Fruit fly (Drosophila melanogaster) whole organism: ENCODE data around the gene CG12590.

Experiments used
- CG8478 ChIP-seq: fragments of >200 bp; optimal IDR thresholded peaks from 2 replicates; lab custom pipeline; 2018; ENCODE audit warnings: inconsistent platforms
- Dll ChIP-seq: fragments of >200 bp; optimal IDR thresholded peaks from 2 replicates; lab custom pipeline; 2017
- EcR ChIP-seq, 2 experiments: fragments of >200 bp; optimal IDR thresholded peaks; 2 replicates each; lab custom pipeline; 2017; ENCODE audit warnings: missing biosample characterization in 2 of 2, missing genetic modification characterization in 2 of 2, missing genetic modification reagents in 2 of 2
- pan ChIP-seq: fragments of >200 bp; optimal IDR thresholded peaks from 2 replicates; lab custom pipeline; 2017
- psq ChIP-seq: fragments of >200 bp; optimal IDR thresholded peaks from 2 replicates; lab custom pipeline; 2017
- usp ChIP-seq: fragments of >200 bp; optimal IDR thresholded peaks from 2 replicates; lab custom pipeline; 2017; ENCODE audit warnings: missing biosample characterization, missing genetic modification characterization, mixed read lengths

CG12590 gene

DNA sequence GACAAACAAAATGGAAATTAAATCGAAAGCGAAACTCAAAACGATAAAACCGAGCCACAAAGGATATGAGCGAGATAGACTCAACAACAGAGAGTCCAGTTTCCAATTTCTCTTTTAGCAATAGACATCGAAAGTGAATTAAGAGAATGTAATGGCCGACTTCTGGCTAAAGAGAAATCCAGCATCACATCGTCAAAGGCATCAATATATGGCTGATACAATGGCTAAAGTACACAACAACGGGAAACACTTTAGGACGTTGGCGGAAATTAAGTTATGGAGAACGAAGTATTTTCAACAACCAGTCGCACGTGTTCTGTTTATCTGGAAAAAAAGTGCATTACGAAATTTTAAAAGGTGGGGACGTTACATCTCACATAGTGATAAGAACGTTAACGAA, 40.2 kb downstream of the CG12590 start:
- TF ChIP-seq EcR (GFP tag; optimal IDR thresholded peaks at IDR 0.05; lab: Kevin White, UChicago) (no peak), pan (lab: Kevin White, UChicago) (no peak), CG8478 (lab: Kevin White, UChicago) (no peak), psq (lab: Kevin White, UChicago) (no peak), usp (GFP tag; lab: Kevin White, UChicago) (no peak), Dll (no peak)

DNA sequence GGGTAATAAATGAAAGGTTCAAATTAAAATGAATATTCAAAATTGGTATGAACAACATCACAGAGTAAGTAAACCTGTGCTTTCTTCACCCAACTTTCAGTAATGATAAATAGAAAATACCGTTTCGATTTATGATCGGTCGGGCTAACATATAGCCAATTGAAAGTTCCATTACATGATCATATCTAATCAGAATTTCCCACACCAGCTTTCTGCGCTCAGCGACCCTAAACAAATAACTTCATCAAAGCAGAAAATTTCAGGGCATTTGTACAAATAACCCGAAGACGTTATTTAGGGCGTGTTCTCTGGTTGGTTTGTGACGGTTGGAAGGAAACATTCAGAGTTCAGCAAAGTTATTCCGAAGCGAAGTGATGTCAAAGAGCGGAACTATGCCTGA, 44.4 kb downstream of the CG12590 start:
- TF ChIP-seq CG8478 (lab: Kevin White, UChicago): no peak
- no peak for TF ChIP-seq EcR (GFP tag; optimal IDR thresholded peaks at IDR 0.05; lab: Kevin White, UChicago)
- TF ChIP-seq Dll: no peak
- no peak for TF ChIP-seq psq (lab: Kevin White, UChicago)
- no peak for TF ChIP-seq pan (lab: Kevin White, UChicago)
- no peak for TF ChIP-seq usp (GFP tag; lab: Kevin White, UChicago)

DNA sequence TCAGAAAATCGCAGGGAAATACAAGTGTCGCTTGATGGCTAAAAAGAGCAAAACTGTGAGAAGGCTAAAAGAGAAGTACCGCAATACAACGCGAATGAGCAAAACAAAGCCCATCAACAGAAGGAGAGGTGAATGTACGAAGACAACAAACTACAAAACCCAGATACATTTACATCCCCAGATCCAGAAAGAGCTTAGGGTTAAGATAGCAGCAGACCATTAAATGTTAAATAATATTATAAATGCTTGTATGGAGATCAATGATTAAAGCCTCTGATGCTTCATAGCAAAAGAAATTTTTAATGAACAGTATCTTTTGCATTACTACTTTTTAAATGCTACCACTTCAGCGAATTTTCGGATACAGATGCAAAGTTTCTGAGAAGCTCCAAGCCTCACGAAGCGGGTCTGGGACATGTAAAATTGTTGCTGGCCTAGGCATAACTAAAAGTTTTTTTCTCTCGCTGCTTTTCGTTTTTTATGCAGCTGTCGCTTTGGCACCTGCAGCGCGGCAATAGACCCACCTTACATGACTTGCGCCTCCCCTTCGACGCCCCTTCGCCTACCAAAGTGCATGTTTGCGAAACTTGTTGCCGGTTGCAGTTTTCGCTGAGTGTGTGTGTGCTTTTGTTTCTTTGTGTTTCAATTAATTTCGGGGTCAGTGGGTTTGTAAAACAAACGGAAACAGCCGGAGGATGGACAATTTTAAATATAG, 46.1 kb downstream of the CG12590 start:
- TF ChIP-seq pan (lab: Kevin White, UChicago) (no peak), CG8478 (lab: Kevin White, UChicago) (no peak), usp (GFP tag; lab: Kevin White, UChicago) (no peak), EcR (GFP tag; optimal IDR thresholded peaks at IDR 0.05; lab: Kevin White, UChicago) (no peak), Dll (no peak), psq (lab: Kevin White, UChicago) (no peak)

dm6 chr3R:5207277-5208114, 48.1 kb downstream of the CG12590 start:
- TF ChIP-seq psq (lab: Kevin White, UChicago): no peak
- TF ChIP-seq CG8478 (lab: Kevin White, UChicago): no peak
- no peak for TF ChIP-seq EcR (GFP tag; optimal IDR thresholded peaks at IDR 0.05; lab: Kevin White, UChicago)

DNA sequence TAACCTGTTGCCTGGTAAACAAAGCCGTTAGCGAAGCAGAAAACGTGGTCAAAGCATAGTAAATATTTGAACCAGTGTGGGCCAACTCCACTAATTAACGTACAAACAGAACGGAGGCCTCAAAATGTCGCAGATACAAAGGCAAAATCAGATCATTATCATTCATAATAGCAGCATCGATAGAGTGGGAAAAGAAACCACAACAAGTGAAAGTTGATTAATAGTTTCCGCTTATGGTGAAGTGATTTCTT, 48.6 kb downstream of the CG12590 start:
- no peak for TF ChIP-seq psq (lab: Kevin White, UChicago)
- no peak for TF ChIP-seq EcR (GFP tag; optimal IDR thresholded peaks at IDR 0.05; lab: Kevin White, UChicago)
- TF ChIP-seq CG8478 (lab: Kevin White, UChicago): no peak
- no peak for TF ChIP-seq usp (GFP tag; lab: Kevin White, UChicago)
- TF ChIP-seq pan (lab: Kevin White, UChicago): no peak
- no peak for TF ChIP-seq Dll

DNA sequence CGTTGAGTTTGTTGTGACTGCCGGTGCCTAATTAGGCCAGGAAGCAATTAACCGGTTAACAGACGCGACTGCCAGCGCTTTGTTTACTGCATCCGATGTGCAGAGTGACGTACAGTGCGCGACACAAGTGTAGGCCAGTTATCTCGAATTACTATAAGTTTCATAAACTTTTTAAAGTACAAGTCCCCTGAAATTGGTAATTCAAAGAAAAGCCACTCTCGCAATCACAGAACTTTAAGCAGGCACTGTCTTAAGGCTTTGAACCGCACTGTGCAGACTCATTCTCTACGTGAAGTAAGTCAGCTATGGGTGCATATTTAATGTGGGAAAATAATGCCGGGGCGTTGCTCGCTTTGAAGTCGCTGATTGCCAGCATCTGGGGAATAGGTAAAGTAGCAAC, 50.1 kb downstream of the CG12590 start:
- TF ChIP-seq usp (GFP tag; lab: Kevin White, UChicago) (no peak), psq (lab: Kevin White, UChicago) (no peak), pan (lab: Kevin White, UChicago) (no peak), EcR (GFP tag; optimal IDR thresholded peaks at IDR 0.05; lab: Kevin White, UChicago) (no peak), CG8478 (lab: Kevin White, UChicago) (no peak), Dll (no peak)
